Fruit fly (Drosophila melanogaster) whole organism: ENCODE measurements around the gene CG43844.

ENCODE experiments used
- CG8478 ChIP-seq: fragments of >200 bp; optimal IDR thresholded peaks from 2 replicates; lab custom pipeline; 2018; ENCODE audit warnings: inconsistent platforms
- Dll ChIP-seq: fragments of >200 bp; optimal IDR thresholded peaks from 2 replicates; lab custom pipeline; 2017
- pan ChIP-seq: fragments of >200 bp; optimal IDR thresholded peaks from 2 replicates; lab custom pipeline; 2017
- psq ChIP-seq: fragments of >200 bp; optimal IDR thresholded peaks from 2 replicates; lab custom pipeline; 2017
- usp ChIP-seq: fragments of >200 bp; optimal IDR thresholded peaks from 2 replicates; lab custom pipeline; 2017; ENCODE audit warnings: missing biosample characterization, missing genetic modification characterization, mixed read lengths

dm6 chr3R:21849988-21850460 is 39.3 kb upstream of the CG43844 start:
- TF ChIP-seq usp (no peak), Dll (lab: Kevin White, UChicago) (no peak), CG8478 (lab: Kevin White, UChicago) (no peak), pan (lab: Kevin White, UChicago) (no peak), psq (lab: Kevin White, UChicago) (no peak)
